Worm (Caenorhabditis elegans) whole organism, early embryonic: Measurements from ENCODE around the gene abts-4.

Experiments
- F13C5.2 ChIP-seq: sonication (generic microtip); optimal IDR thresholded peaks from 2 replicates; lab custom pipeline; 2017; ENCODE audit warnings: mild to moderate bottlenecking, missing genetic modification characterization, inconsistent platforms, missing compliant biosample characterization
- ama-1 ChIP-seq: fragments of 150-350 bp; optimal IDR thresholded peaks from 2 replicates; lab custom pipeline; 2014
- ceh-13 ChIP-seq: fragments of 200-800 bp; sonication (Bioruptor generic); optimal IDR thresholded peaks from 2 replicates; lab custom pipeline; 2018; ENCODE audit warnings: mild to moderate bottlenecking, missing genetic modification characterization, missing compliant biosample characterization
- ceh-36 ChIP-seq: sonication (generic microtip); optimal IDR thresholded peaks from 2 replicates; lab custom pipeline; 2016; ENCODE audit warnings: missing genetic modification characterization, inconsistent platforms, missing compliant biosample characterization
- flt-1 ChIP-seq: fragments of 200-800 bp; sonication (Bioruptor generic); IDR thresholded peaks from 2 replicates; pipeline ENCODE4 v1.3.6; 2022; ENCODE audit warnings: missing genetic modification characterization, missing compliant biosample characterization
- hmbx-1 ChIP-seq: sonication (generic microtip); optimal IDR thresholded peaks from 2 replicates; lab custom pipeline; 2016; ENCODE audit warnings: mild to moderate bottlenecking, missing genetic modification characterization, missing compliant biosample characterization
- hmg-4 ChIP-seq: fragments of 200-800 bp; sonication (Bioruptor generic); optimal IDR thresholded peaks from 2 replicates; lab custom pipeline; 2018; ENCODE audit warnings: mild to moderate bottlenecking, missing genetic modification characterization, missing compliant biosample characterization
- hnd-1 ChIP-seq: sonication (generic microtip); optimal IDR thresholded peaks from 2 replicates; lab custom pipeline; 2016; ENCODE audit warnings: missing genetic modification characterization, missing compliant biosample characterization
- tbx-37 ChIP-seq: fragments of 200-800 bp; sonication (Bioruptor generic); conservative IDR thresholded peaks from 2 replicates; pipeline ENCODE4 v1.3.6; 2022; ENCODE audit warnings: missing genetic modification reagents, missing genetic modification characterization, missing compliant biosample characterization
- tra-4 ChIP-seq: sonication (generic microtip); optimal IDR thresholded peaks from 2 replicates; lab custom pipeline; 2017; ENCODE audit warnings: missing genetic modification characterization, missing compliant biosample characterization

ce11 chrX:6741532-6741931, 20.0 kb downstream of the abts-4 start:
- TF ChIP-seq F13C5.2 (tag; lab: Kevin White, UChicago): no peak
- TF ChIP-seq ama-1 (lab: Kevin White, UChicago): no peak
- TF ChIP-seq flt-1 (GFP tag; lab: Robert Waterston, UW): no peak
- TF ChIP-seq ceh-13 (GFP tag; lab: Kevin White, UChicago): no peak
- TF ChIP-seq hmg-4 (GFP tag; lab: Kevin White, UChicago): no peak
- TF ChIP-seq hnd-1 (tag; lab: Kevin White, UChicago): no peak
- no peak for TF ChIP-seq tra-4 (tag; lab: Kevin White, UChicago)
- TF ChIP-seq ceh-36 (tag; lab: Kevin White, UChicago): no peak
- no peak for TF ChIP-seq tbx-37 (GFP tag; lab: Robert Waterston, UW)
- no peak for TF ChIP-seq hmbx-1 (tag; lab: Kevin White, UChicago)
